Worm (Caenorhabditis elegans) whole organism, L3 larva: ENCODE measurements around the gene nhr-192.

Source experiments
- R02D3.7 ChIP-seq: fragments of 150-350 bp; optimal IDR thresholded peaks from 2 replicates; lab custom pipeline; 2014; ENCODE audit warnings: missing biosample characterization, missing genetic modification characterization
- aly-2 ChIP-seq: fragments of 150-350 bp; optimal IDR thresholded peaks from 2 replicates; lab custom pipeline; 2014; ENCODE audit warnings: missing biosample characterization, missing genetic modification characterization
- ama-1 ChIP-seq: fragments of 150-350 bp; optimal IDR thresholded peaks from 2 replicates; lab custom pipeline; 2018
- ceh-82 ChIP-seq: fragments of 150-350 bp; optimal IDR thresholded peaks from 2 replicates; lab custom pipeline; 2014; ENCODE audit warnings: missing biosample characterization, missing genetic modification characterization
- elt-1 ChIP-seq: fragments of 150-350 bp; optimal IDR thresholded peaks from 2 replicates; lab custom pipeline; 2014; ENCODE audit warnings: missing biosample characterization, missing genetic modification characterization
- nhr-11 ChIP-seq: fragments of 150-350 bp; optimal IDR thresholded peaks from 2 replicates; lab custom pipeline; 2014; ENCODE audit warnings: missing biosample characterization, missing genetic modification characterization
- nhr-28 ChIP-seq: fragments of 150-350 bp; optimal IDR thresholded peaks from 2 replicates; lab custom pipeline; 2014; ENCODE audit warnings: missing biosample characterization, missing genetic modification characterization
- pha-4 ChIP-seq: fragments of 150-350 bp; optimal IDR thresholded peaks from 2 replicates; lab custom pipeline; 2014; ENCODE audit warnings: missing biosample characterization, missing genetic modification reagents, missing genetic modification characterization
- unc-39 ChIP-seq: sonication (generic microtip); optimal IDR thresholded peaks from 4 replicates; lab custom pipeline; 2017; ENCODE audit warnings: missing biosample characterization, missing genetic modification characterization
- ztf-11 ChIP-seq: fragments of 150-350 bp; optimal IDR thresholded peaks from 2 replicates; lab custom pipeline; 2014; ENCODE audit warnings: missing biosample characterization, missing genetic modification characterization

DNA sequence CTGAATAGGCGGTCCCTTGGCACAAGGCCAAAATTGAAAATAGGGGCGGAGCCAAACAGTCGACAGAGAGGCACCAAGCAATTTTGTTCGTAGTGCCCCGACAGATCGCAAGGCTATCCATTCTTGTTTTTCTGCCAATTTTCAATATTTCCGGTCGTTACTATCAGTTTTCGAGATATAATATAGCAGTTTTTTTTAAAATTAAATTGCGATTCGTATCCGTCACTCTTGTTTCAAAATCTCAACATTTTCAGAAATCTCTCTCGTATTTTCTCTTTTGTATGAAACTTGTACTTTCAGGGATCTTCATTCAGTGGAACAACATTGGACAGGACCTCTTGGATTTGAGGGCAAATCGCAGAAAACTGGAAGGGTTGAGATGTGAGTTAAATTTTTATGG lies 33.4 kb downstream of the nhr-192 start, which contains the start of gene F57A8.1:
- TF ChIP-seq ztf-11 (tag; lab: Kevin White, UChicago) (no peak), R02D3.7 (tag; lab: Kevin White, UChicago) (no peak), unc-39 (tag; lab: Kevin White, UChicago) (no peak), elt-1 (tag; lab: Kevin White, UChicago) (no peak), nhr-28 (tag; lab: Kevin White, UChicago) (no peak), nhr-11 (tag; lab: Kevin White, UChicago) (no peak), ceh-82 (tag; lab: Kevin White, UChicago) (no peak), aly-2 (tag; lab: Kevin White, UChicago) (no peak), pha-4 (tag; lab: Kevin White, UChicago) (no peak), ama-1 (lab: Kevin White, UChicago) (no peak)
